Fruit fly (Drosophila melanogaster): ENCODE data around the gene Whamy.

The Whamy gene

dm6 chr3R:9767620-9768592, 6.3 kb downstream of the Whamy start, which contains the start of gene Naa80 (continued):
- TF ChIP-seq CG9932 (GFP tag; IDR thresholded peaks at IDR 0.05), result peak; percentile 87
- no peak for TF ChIP-seq schlank (tag; optimal IDR thresholded peaks at IDR 0.05)
- TF ChIP-seq lmd (GFP tag; IDR thresholded peaks at IDR 0.05), result peak; percentile 55; the same call in 1 of the 2 replicates
- no peak for TF ChIP-seq CG4730 (GFP tag; IDR thresholded peaks at IDR 0.05)
- peak; percentile 72 for TF ChIP-seq CG10543 (GFP tag; optimal IDR thresholded peaks at IDR 0.05)
- TF ChIP-seq B-H1 (GFP tag; IDR thresholded peaks at IDR 0.05), result no peak
- peak; percentile 81 for TF ChIP-seq hkb (optimal IDR thresholded peaks at IDR 0.05)
- TF ChIP-seq hkb (GFP tag; IDR thresholded peaks at IDR 0.05), result peak; percentile 37; the same call in 1 of the 2 replicates
- TF ChIP-seq CG2889 (GFP tag; IDR thresholded peaks at IDR 0.05), result 0 out of 3 replicates have a peak, but pooled peaks have one; percentile 10
- no peak for TF ChIP-seq odd (GFP tag; optimal IDR thresholded peaks at IDR 0.05)
- peak; percentile 88 for TF ChIP-seq slbo (GFP tag; IDR thresholded peaks at IDR 0.05)
- TF ChIP-seq Nf-YC (tag; optimal IDR thresholded peaks at IDR 0.05), result peak; percentile 52
- 0 out of 4 replicates have a peak, but pooled peaks have one; percentile 22 for TF ChIP-seq chinmo (GFP tag; IDR thresholded peaks at IDR 0.05; ENCODE audit: partially characterized antibody)
- TF ChIP-seq HLH54F (GFP tag; optimal IDR thresholded peaks at IDR 0.05), result peak; percentile 83
- 0 out of 3 replicates have a peak, but pooled peaks have one; percentile 23 for TF ChIP-seq HLH4C (GFP tag; IDR thresholded peaks at IDR 0.05; ENCODE audit: partially characterized antibody)
- TF ChIP-seq C15 (GFP tag; IDR thresholded peaks at IDR 0.05), result no peak
- TF ChIP-seq CG17361 (GFP tag; IDR thresholded peaks at IDR 0.05), result 0 out of 3 replicates have a peak, but pooled peaks have one; percentile 10
- TF ChIP-seq CG12219 (GFP tag; optimal IDR thresholded peaks at IDR 0.05), result no peak
- TF ChIP-seq lilli (GFP tag; optimal IDR thresholded peaks at IDR 0.05), result peak; percentile 75
- TF ChIP-seq CG32772 (GFP tag; IDR thresholded peaks at IDR 0.05), result peak; percentile 24; the same call in 1 of the 2 replicates
- TF ChIP-seq CG10147 (GFP tag; optimal IDR thresholded peaks at IDR 0.05), result peak; percentile 37
- TF ChIP-seq NfI (GFP tag; optimal IDR thresholded peaks at IDR 0.05), result peak; percentile 82
- peak; percentile 87 for TF ChIP-seq HmgZ (tag; optimal IDR thresholded peaks at IDR 0.05)
- peak; percentile 67 for TF ChIP-seq CG3163 (GFP tag; optimal IDR thresholded peaks at IDR 0.05)
- peak; percentile 52 for TF ChIP-seq sd (tag; optimal IDR thresholded peaks at IDR 0.05)
- TF ChIP-seq Ravus (GFP tag; IDR thresholded peaks at IDR 0.05), result no peak; the same call in 1 of the 2 replicates
- no peak for TF ChIP-seq CG15011 (GFP tag; optimal IDR thresholded peaks at IDR 0.05)
- TF ChIP-seq CG43689 (GFP tag; IDR thresholded peaks at IDR 0.05), result no peak
- no peak for TF ChIP-seq CG6689 (GFP tag; IDR thresholded peaks at IDR 0.05)
- TF ChIP-seq CG10321 (GFP tag; IDR thresholded peaks at IDR 0.05), result peak; percentile 11; the same call in 1 of the 2 replicates
- no peak for TF ChIP-seq CG1529 (GFP tag; optimal IDR thresholded peaks at IDR 0.05)
- no peak for TF ChIP-seq run (tag; optimal IDR thresholded peaks at IDR 0.05)
- TF ChIP-seq CG8924 (tag; optimal IDR thresholded peaks at IDR 0.05), result peak; percentile 60
- no peak for TF ChIP-seq bowl (GFP tag; IDR thresholded peaks at IDR 0.05)
- peak; percentile 75 for TF ChIP-seq ems (GFP tag; optimal IDR thresholded peaks at IDR 0.05)
- TF ChIP-seq Abd-B (GFP tag; optimal IDR thresholded peaks at IDR 0.05), result peak; percentile 15
- TF ChIP-seq CG18599 (GFP tag; optimal IDR thresholded peaks at IDR 0.05), result peak; percentile 74
- TF ChIP-seq Rx (GFP tag; IDR thresholded peaks at IDR 0.05), result peak; percentile 70
- TF ChIP-seq Dll (GFP tag; IDR thresholded peaks at IDR 0.05; ENCODE audit: partially characterized antibody), result 0 out of 4 replicates have a peak, but pooled peaks have one; percentile 39
- peak; percentile 37 for TF ChIP-seq CTCF (GFP tag; optimal IDR thresholded peaks at IDR 0.05)
- no peak for TF ChIP-seq Neu2 (GFP tag; optimal IDR thresholded peaks at IDR 0.05; ENCODE audit: borderline replicate concordance)
- no peak for TF ChIP-seq br (optimal IDR thresholded peaks at IDR 0.05)
- no peak for TF ChIP-seq ATbp (GFP tag; optimal IDR thresholded peaks at IDR 0.05)
- peak; percentile 83 for TF ChIP-seq Dip3 (GFP tag; optimal IDR thresholded peaks at IDR 0.05)
- TF ChIP-seq H15 (GFP tag; IDR thresholded peaks at IDR 0.05), result peak; percentile 53; the same call in 1 of the 3 replicates
- peak; percentile 9 for TF ChIP-seq CG13775 (GFP tag; optimal IDR thresholded peaks at IDR 0.05)
- TF ChIP-seq Ada2b (GFP tag; IDR thresholded peaks at IDR 0.05), result no peak
- peak; percentile 77 for TF ChIP-seq stwl (tag; optimal IDR thresholded peaks at IDR 0.05)
- TF ChIP-seq corto (GFP tag; optimal IDR thresholded peaks at IDR 0.05), result no peak

All from whole organism, embryonic.